Fruit fly (Drosophila melanogaster) whole organism, pupa: ENCODE measurements around the gene lilli.

ENCODE experiments used
- CG10348 ChIP-seq: fragments of 200-800 bp; sonication (Bioruptor generic); IDR thresholded peaks from 2 replicates; pipeline ENCODE4 v1.3.6; 2022; ENCODE audit warnings: missing biosample characterization, missing genetic modification characterization
- CG12605 ChIP-seq: fragments of 200-800 bp; sonication (Bioruptor generic); IDR thresholded peaks from 2 replicates; pipeline ENCODE4 v1.3.6; 2022; ENCODE audit warnings: missing biosample characterization, missing genetic modification characterization
- CG13204 ChIP-seq: fragments of 200-800 bp; sonication (Bioruptor generic); optimal IDR thresholded peaks from 2 replicates; lab custom pipeline; 2018; ENCODE audit warnings: missing biosample characterization, mild to moderate bottlenecking, missing genetic modification characterization, moderate library complexity
- CG14655 ChIP-seq: fragments of 200-800 bp; sonication (Bioruptor generic); optimal IDR thresholded peaks from 3 replicates; lab custom pipeline; 2017; ENCODE audit warnings: mild to moderate bottlenecking, missing biosample characterization, missing genetic modification reagents, missing genetic modification characterization
- CG15710 ChIP-seq: fragments of 200-800 bp; sonication (Bioruptor generic); optimal IDR thresholded peaks from 2 replicates; lab custom pipeline; 2018; ENCODE audit warnings: missing biosample characterization, mild to moderate bottlenecking, missing genetic modification characterization, moderate library complexity
- CG17806 ChIP-seq: fragments of 200-800 bp; sonication (Bioruptor generic); optimal IDR thresholded peaks from 2 replicates; lab custom pipeline; 2018; ENCODE audit warnings: missing biosample characterization, mild to moderate bottlenecking, missing genetic modification characterization, moderate library complexity
- CG32121 ChIP-seq: fragments of 200-800 bp; sonication (Bioruptor generic); IDR thresholded peaks from 2 replicates; pipeline ENCODE4 v1.3.6; 2022; ENCODE audit warnings: missing biosample characterization, missing genetic modification characterization
- CG34367 ChIP-seq: fragments of 200-800 bp; sonication (Bioruptor generic); optimal IDR thresholded peaks from 2 replicates; lab custom pipeline; 2018; ENCODE audit warnings: missing biosample characterization, mild to moderate bottlenecking, missing genetic modification characterization
- CG4496 ChIP-seq: fragments of 200-800 bp; sonication (Bioruptor generic); IDR thresholded peaks from 3 replicates; pipeline ENCODE4 v1.3.6; 2022; ENCODE audit warnings: missing biosample characterization, missing genetic modification characterization
- CG8159 ChIP-seq: fragments of 200-800 bp; sonication (Bioruptor generic); optimal IDR thresholded peaks from 3 replicates; lab custom pipeline; 2018; ENCODE audit warnings: missing biosample characterization, mild to moderate bottlenecking, missing genetic modification characterization, moderate library complexity
- CG8301 ChIP-seq: fragments of 200-800 bp; sonication (Bioruptor generic); optimal IDR thresholded peaks from 2 replicates; lab custom pipeline; 2018; ENCODE audit warnings: missing biosample characterization, mild to moderate bottlenecking, missing genetic modification characterization
- CG9948 ChIP-seq: fragments of 200-800 bp; sonication (Bioruptor generic); optimal IDR thresholded peaks from 2 replicates; lab custom pipeline; 2018; ENCODE audit warnings: missing biosample characterization, mild to moderate bottlenecking, missing genetic modification characterization, moderate library complexity
- D1 ChIP-seq: fragments of 200-800 bp; sonication (Bioruptor generic); optimal IDR thresholded peaks from 2 replicates; lab custom pipeline; 2018; ENCODE audit warnings: missing biosample characterization, mild to moderate bottlenecking, missing genetic modification characterization, moderate library complexity
- EcR ChIP-seq: fragments of 200-800 bp; sonication (Bioruptor generic); optimal IDR thresholded peaks from 3 replicates; lab custom pipeline; 2019; ENCODE audit warnings: missing biosample characterization, missing genetic modification characterization, mild to moderate bottlenecking, moderate library complexity, missing genetic modification reagents
- Ets98B ChIP-seq: fragments of 200-800 bp; sonication (Bioruptor generic); IDR thresholded peaks from 2 replicates; pipeline ENCODE4 v1.3.6; 2022; ENCODE audit warnings: missing biosample characterization, missing genetic modification characterization
- Pif1A ChIP-seq: fragments of 200-800 bp; sonication (Bioruptor generic); optimal IDR thresholded peaks from 3 replicates; lab custom pipeline; 2016; ENCODE audit warnings: missing biosample characterization, missing genetic modification characterization
- Pif1B ChIP-seq: fragments of 200-800 bp; sonication (Bioruptor generic); optimal IDR thresholded peaks from 3 replicates; lab custom pipeline; 2016; ENCODE audit warnings: missing biosample characterization, missing genetic modification characterization
- Snoo ChIP-seq: fragments of 200-800 bp; sonication (Bioruptor generic); optimal IDR thresholded peaks from 3 replicates; lab custom pipeline; 2017; ENCODE audit warnings: missing biosample characterization, mild to moderate bottlenecking, missing genetic modification characterization, inconsistent platforms
- fd96Ca ChIP-seq: fragments of 200-800 bp; sonication (Bioruptor generic); IDR thresholded peaks from 3 replicates; pipeline ENCODE4 v1.3.6; 2022; ENCODE audit warnings: missing biosample characterization, missing genetic modification characterization
- gl ChIP-seq: fragments of 200-800 bp; sonication (Bioruptor generic); optimal IDR thresholded peaks from 2 replicates; lab custom pipeline; 2018; ENCODE audit warnings: missing biosample characterization, mild to moderate bottlenecking, missing genetic modification characterization
- rn ChIP-seq: fragments of 200-800 bp; sonication (Bioruptor generic); IDR thresholded peaks from 2 replicates; pipeline ENCODE4 v1.3.6; 2022; ENCODE audit warnings: missing biosample characterization, missing genetic modification characterization

Gene lilli

dm6 chr2L:2873729-2874127 lies 12.0 kb upstream of the lilli start:
- TF ChIP-seq gl (tag; lab: Kevin White, UChicago) (no peak), CG13204 (GFP tag; lab: Kevin White, UChicago) (no peak), CG8159 (tag; lab: Kevin White, UChicago) (no peak), CG17806 (tag; lab: Kevin White, UChicago) (no peak), CG9948 (tag; lab: Kevin White, UChicago) (no peak), CG32121 (GFP tag; lab: Robert Waterston, UW) (no peak), Pif1A (GFP tag; lab: Kevin White, UChicago) (no peak), Snoo (tag; lab: Kevin White, UChicago) (no peak), CG10348 (GFP tag; lab: Robert Waterston, UW) (no peak), D1 (tag; lab: Kevin White, UChicago) (no peak), fd96Ca (GFP tag; lab: Robert Waterston, UW) (no peak), EcR (no peak), CG15710 (no peak), CG34367 (tag; lab: Kevin White, UChicago) (no peak), Pif1B (GFP tag; lab: Kevin White, UChicago) (no peak), CG8301 (tag; lab: Kevin White, UChicago) (no peak), Ets98B (GFP tag; lab: Robert Waterston, UW) (no peak), CG12605 (GFP tag; lab: Robert Waterston, UW) (no peak)
- TF ChIP-seq, all 21 proteins: peak for 0

dm6 chr2L:2874185-2874541 lies 11.6 kb upstream of the lilli start, which contains the start of gene Ifrd1:
Ifrd1 (minus strand) TSS chr2L:2874489.
- TF ChIP-seq D1 (tag; lab: Kevin White, UChicago): no peak
- TF ChIP-seq CG9948 (tag; lab: Kevin White, UChicago): no peak
- TF ChIP-seq Pif1A (GFP tag; lab: Kevin White, UChicago): no peak
- no peak for TF ChIP-seq CG10348 (GFP tag; lab: Robert Waterston, UW)
- TF ChIP-seq CG34367 (tag; lab: Kevin White, UChicago): no peak
- no peak for TF ChIP-seq rn (GFP tag; lab: Robert Waterston, UW)
- TF ChIP-seq Snoo (tag; lab: Kevin White, UChicago): no peak
- TF ChIP-seq CG32121 (GFP tag; lab: Robert Waterston, UW): no peak
- TF ChIP-seq CG8301 (tag; lab: Kevin White, UChicago): no peak
- no peak for TF ChIP-seq CG13204 (GFP tag; lab: Kevin White, UChicago)
- no peak for TF ChIP-seq CG8159 (tag; lab: Kevin White, UChicago)
- TF ChIP-seq CG4496 (GFP tag; lab: Robert Waterston, UW): no peak
- no peak for TF ChIP-seq CG17806 (tag; lab: Kevin White, UChicago)
- no peak for TF ChIP-seq CG15710
- TF ChIP-seq fd96Ca (GFP tag; lab: Robert Waterston, UW): no peak
- no peak for TF ChIP-seq gl (tag; lab: Kevin White, UChicago)
- TF ChIP-seq CG14655 (GFP tag; lab: Kevin White, UChicago): no peak
- TF ChIP-seq CG12605 (GFP tag; lab: Robert Waterston, UW): no peak
- TF ChIP-seq Ets98B (GFP tag; lab: Robert Waterston, UW): no peak

dm6 chr2L:2874542-2875194 lies 11.1 kb upstream of the lilli start, which contains the start of gene CG8814:
CG8814 (plus strand) TSS chr2L:2874890.
- TF ChIP-seq CG14655 (GFP tag; lab: Kevin White, UChicago) (peak; percentile 63), CG13204 (GFP tag; lab: Kevin White, UChicago) (no peak), CG8159 (tag; lab: Kevin White, UChicago) (peak; percentile 43), Ets98B (GFP tag; lab: Robert Waterston, UW) (peak; percentile 79), Snoo (tag; lab: Kevin White, UChicago) (peak; percentile 53), fd96Ca (GFP tag; lab: Robert Waterston, UW) (peak; percentile 67; the same call in 1 of the 3 replicates), CG4496 (GFP tag; lab: Robert Waterston, UW) (peak; percentile 85), rn (GFP tag; lab: Robert Waterston, UW) (no peak), CG12605 (GFP tag; lab: Robert Waterston, UW) (peak; percentile 86), CG10348 (GFP tag; lab: Robert Waterston, UW) (no peak), Pif1B (GFP tag; lab: Kevin White, UChicago) (peak; percentile 35), CG9948 (tag; lab: Kevin White, UChicago) (peak; percentile 20), gl (tag; lab: Kevin White, UChicago) (peak; percentile 85), CG32121 (GFP tag; lab: Robert Waterston, UW) (peak; percentile 63; the same call in 1 of the 2 replicates), CG15710 (peak; percentile 45), Pif1A (GFP tag; lab: Kevin White, UChicago) (peak; percentile 58), EcR (peak; percentile 7), D1 (tag; lab: Kevin White, UChicago) (no peak), CG8301 (tag; lab: Kevin White, UChicago) (peak; percentile 52), CG34367 (tag; lab: Kevin White, UChicago) (no peak), CG17806 (tag; lab: Kevin White, UChicago) (peak; percentile 3)
- TF ChIP-seq, all 21 proteins: peak for 16

- TF ChIP-seq CG10348 (GFP tag; lab: Robert Waterston, UW) (no peak), CG12605 (GFP tag; lab: Robert Waterston, UW) (no peak), fd96Ca (GFP tag; lab: Robert Waterston, UW) (peak; percentile 34; the same call in 1 of the 3 replicates), Pif1A (GFP tag; lab: Kevin White, UChicago) (peak; percentile 48), D1 (tag; lab: Kevin White, UChicago) (no peak), Ets98B (GFP tag; lab: Robert Waterston, UW) (peak; percentile 24; the same call in 1 of the 2 replicates), CG8159 (tag; lab: Kevin White, UChicago) (peak; percentile 70), CG8301 (tag; lab: Kevin White, UChicago) (peak; percentile 55), Pif1B (GFP tag; lab: Kevin White, UChicago) (no peak), rn (GFP tag; lab: Robert Waterston, UW) (no peak), CG34367 (tag; lab: Kevin White, UChicago) (peak; percentile 54), gl (tag; lab: Kevin White, UChicago) (peak; percentile 16), CG15710 (peak; percentile 69), CG4496 (GFP tag; lab: Robert Waterston, UW) (peak; percentile 13; the same call in 1 of the 3 replicates), CG32121 (GFP tag; lab: Robert Waterston, UW) (peak; percentile 60), CG9948 (tag; lab: Kevin White, UChicago) (peak; percentile 51), CG14655 (GFP tag; lab: Kevin White, UChicago) (no peak), Snoo (tag; lab: Kevin White, UChicago) (peak; percentile 68), CG13204 (GFP tag; lab: Kevin White, UChicago) (no peak), EcR (no peak), CG17806 (tag; lab: Kevin White, UChicago) (peak; percentile 67)
These were observed 7.5 kb upstream of the lilli start, which contains the start of the genes Prx6a and Sbat for dm6 chr2L:2878188-2878587. Prx6a (minus strand) TSS chr2L:2878232. Sbat (plus strand) TSS chr2L:2878344.
